1 fruit fly cellular context compared by ENCODE assay signal in genomic region chr3L:3035769-3036583, dm6.
TF ChIP-seq lines count a peak whose summit lies in the region.

No protein-coding gene starts in this region.

TF ChIP-seq in whole organism, embryonic, 481 proteins besides CTCF, POLR2A, EP300 and RAD21 (continued from another document and continues in another):
- TF ChIP-seq CG10267 (tag; optimal IDR thresholded peaks at IDR 0.05; lab: Kevin White, UChicago) (peak; percentile 88), CG4854 (GFP tag; optimal IDR thresholded peaks at IDR 0.05; lab: Kevin White, UChicago) (peak; percentile 67), cg (GFP tag; optimal IDR thresholded peaks at IDR 0.05; lab: Kevin White, UChicago) (peak; percentile 21), dati (GFP tag; IDR thresholded peaks at IDR 0.05; lab: Robert Waterston, UW) (no peak), CG3407 (GFP tag; optimal IDR thresholded peaks at IDR 0.05; lab: Kevin White, UChicago) (peak; percentile 66), CG2889 (GFP tag; IDR thresholded peaks at IDR 0.05; lab: Robert Waterston, UW) (peak; percentile 64; the same call in 1 of the 3 replicates), CG1529 (GFP tag; optimal IDR thresholded peaks at IDR 0.05; lab: Kevin White, UChicago) (peak; percentile 78), Vsx1 (GFP tag; optimal IDR thresholded peaks at IDR 0.05; lab: Kevin White, UChicago) (peak; percentile 73), onecut (GFP tag; IDR thresholded peaks at IDR 0.05; lab: Robert Waterston, UW) (peak; percentile 75), H15 (GFP tag; IDR thresholded peaks at IDR 0.05; lab: Robert Waterston, UW) (peak; percentile 6; the same call in 1 of the 3 replicates), klu (GFP tag; IDR thresholded peaks at IDR 0.05; lab: Robert Waterston, UW) (no peak), CG12219 (GFP tag; optimal IDR thresholded peaks at IDR 0.05; lab: Kevin White, UChicago) (peak; percentile 86), CG8478 (optimal IDR thresholded peaks at IDR 0.05; lab: Kevin White, UChicago) (no peak), zfh1 (GFP tag; IDR thresholded peaks at IDR 0.05; lab: Robert Waterston, UW) (peak; percentile 80), CG1792 (GFP tag; optimal IDR thresholded peaks at IDR 0.05; lab: Kevin White, UChicago) (peak; percentile 54), CG18599 (GFP tag; optimal IDR thresholded peaks at IDR 0.05; lab: Kevin White, UChicago) (peak; percentile 91), chinmo (GFP tag; IDR thresholded peaks at IDR 0.05; lab: Robert Waterston, UW; ENCODE audit: partially characterized antibody) (peak; percentile 74; the same call in 2 of the 4 replicates), CG12071 (GFP tag; optimal IDR thresholded peaks at IDR 0.05; lab: Kevin White, UChicago) (peak; percentile 67), ham (GFP tag; IDR thresholded peaks at IDR 0.05; lab: Robert Waterston, UW) (no peak), Deaf1 (tag; optimal IDR thresholded peaks at IDR 0.05; lab: Kevin White, UChicago) (peak; percentile 56), CG3281 (GFP tag; optimal IDR thresholded peaks at IDR 0.05; lab: Kevin White, UChicago) (peak; percentile 88), CG7786 (GFP tag; optimal IDR thresholded peaks at IDR 0.05; lab: Kevin White, UChicago) (peak; percentile 64), CG3726 (GFP tag; IDR thresholded peaks at IDR 0.05; lab: Robert Waterston, UW) (peak; percentile 62; the same call in 1 of the 3 replicates), Dref (GFP tag; IDR thresholded peaks at IDR 0.05; lab: Robert Waterston, UW) (no peak), Hr39 (optimal IDR thresholded peaks at IDR 0.05; lab: Kevin White, UChicago) (no peak), sens (GFP tag; lab: Kevin White, UChicago) (peak; percentile 97), zfh2 (GFP tag; optimal IDR thresholded peaks at IDR 0.05; lab: Kevin White, UChicago) (peak; percentile 59), CG14441 (GFP tag; IDR thresholded peaks at IDR 0.05; lab: Robert Waterston, UW) (peak; percentile 65; the same call in 1 of the 2 replicates), CG5180 (GFP tag; optimal IDR thresholded peaks at IDR 0.05; lab: Kevin White, UChicago) (peak; percentile 77), CG10147 (GFP tag; optimal IDR thresholded peaks at IDR 0.05; lab: Kevin White, UChicago) (peak; percentile 90), Fer3 (tag; optimal IDR thresholded peaks at IDR 0.05; lab: Kevin White, UChicago) (peak; percentile 80), Mrtf (GFP tag; IDR thresholded peaks at IDR 0.05; lab: Robert Waterston, UW) (0 out of 3 replicates have a peak, but pooled peaks have one; percentile 43), CG6654 (GFP tag; optimal IDR thresholded peaks at IDR 0.05; lab: Kevin White, UChicago) (peak; percentile 58), vvl (GFP tag; IDR thresholded peaks at IDR 0.05; lab: Robert Waterston, UW) (peak; percentile 67), NfI (GFP tag; optimal IDR thresholded peaks at IDR 0.05; lab: Kevin White, UChicago) (peak; percentile 78), Hmx (GFP tag; optimal IDR thresholded peaks at IDR 0.05; lab: Kevin White, UChicago) (peak; percentile 10), ranshi (GFP tag; IDR thresholded peaks at IDR 0.05; lab: Robert Waterston, UW) (peak; percentile 77), Camta (GFP tag; optimal IDR thresholded peaks at IDR 0.05; lab: Kevin White, UChicago) (peak; percentile 77), odd (GFP tag; optimal IDR thresholded peaks at IDR 0.05; lab: Kevin White, UChicago) (peak; percentile 89), CG11247 (GFP tag; IDR thresholded peaks at IDR 0.05; lab: Robert Waterston, UW) (peak; percentile 56; the same call in 1 of the 2 replicates), CG12391 (tag; optimal IDR thresholded peaks at IDR 0.05; lab: Kevin White, UChicago) (peak; percentile 89), Six4 (GFP tag; optimal IDR thresholded peaks at IDR 0.05; lab: Kevin White, UChicago) (peak; percentile 62), Jarid2 (GFP tag; optimal IDR thresholded peaks at IDR 0.05; lab: Kevin White, UChicago) (peak; percentile 68), HLH54F (GFP tag; optimal IDR thresholded peaks at IDR 0.05; lab: Kevin White, UChicago) (peak; percentile 73), CG10462 (GFP tag; optimal IDR thresholded peaks at IDR 0.05; lab: Kevin White, UChicago) (peak; percentile 59), MESR4 (GFP tag; optimal IDR thresholded peaks at IDR 0.05; lab: Kevin White, UChicago) (no peak), CG8089 (GFP tag; optimal IDR thresholded peaks at IDR 0.05; lab: Kevin White, UChicago) (peak; percentile 11), ci (GFP tag; IDR thresholded peaks at IDR 0.05; lab: Robert Waterston, UW) (peak; percentile 90), gfzf (GFP tag; optimal IDR thresholded peaks at IDR 0.05; lab: Kevin White, UChicago) (no peak), phol (tag; optimal IDR thresholded peaks at IDR 0.05; lab: Kevin White, UChicago) (peak; percentile 88), esg (GFP tag; conservative IDR thresholded peaks at IDR 0.05; lab: Robert Waterston, UW) (peak; percentile 71), CG15073 (GFP tag; optimal IDR thresholded peaks at IDR 0.05; lab: Kevin White, UChicago) (no peak), ken (GFP tag; IDR thresholded peaks at IDR 0.05; lab: Robert Waterston, UW) (peak; percentile 41; the same call in 2 of the 3 replicates), CG12104 (GFP tag; optimal IDR thresholded peaks at IDR 0.05; lab: Kevin White, UChicago) (peak; percentile 84), CG17568 (GFP tag; optimal IDR thresholded peaks at IDR 0.05; lab: Kevin White, UChicago) (peak; percentile 76), fd102C (GFP tag; optimal IDR thresholded peaks at IDR 0.05; lab: Kevin White, UChicago) (peak; percentile 56), CG1233 (GFP tag; optimal IDR thresholded peaks at IDR 0.05; lab: Kevin White, UChicago) (peak; percentile 87), tll (GFP tag; optimal IDR thresholded peaks at IDR 0.05; lab: Kevin White, UChicago) (no peak), CG6254 (GFP tag; optimal IDR thresholded peaks at IDR 0.05; lab: Kevin White, UChicago) (peak; percentile 80), Atf3 (GFP tag; optimal IDR thresholded peaks at IDR 0.05; lab: Kevin White, UChicago) (peak; percentile 42), CG18011 (GFP tag; optimal IDR thresholded peaks at IDR 0.05; lab: Kevin White, UChicago) (peak; percentile 60), nerfin-1 (tag; optimal IDR thresholded peaks at IDR 0.05; lab: Kevin White, UChicago) (peak; percentile 85), CG12236 (GFP tag; optimal IDR thresholded peaks at IDR 0.05; lab: Kevin White, UChicago) (peak; percentile 48), GATAe (GFP tag; conservative IDR thresholded peaks at IDR 0.05; lab: Robert Waterston, UW) (no peak), schlank (tag; optimal IDR thresholded peaks at IDR 0.05; lab: Kevin White, UChicago) (peak; percentile 65), Sry-β (GFP tag; optimal IDR thresholded peaks at IDR 0.05; lab: Kevin White, UChicago) (peak; percentile 29), Myb (GFP tag; optimal IDR thresholded peaks at IDR 0.05; lab: Kevin White, UChicago) (peak; percentile 21), gsb (GFP tag; IDR thresholded peaks at IDR 0.05; lab: Robert Waterston, UW) (no peak), HHEX (GFP tag; optimal IDR thresholded peaks at IDR 0.05; lab: Kevin White, UChicago) (peak; percentile 85), CG4328 (GFP tag; optimal IDR thresholded peaks at IDR 0.05; lab: Kevin White, UChicago) (peak; percentile 87), cas (GFP tag; IDR thresholded peaks at IDR 0.05; lab: Robert Waterston, UW) (no peak), lola (GFP tag; optimal IDR thresholded peaks at IDR 0.05; lab: Kevin White, UChicago) (peak in 1 of 3 experiments; percentile 90), D (optimal IDR thresholded peaks at IDR 0.05; lab: Kevin White, UChicago) (no peak), D (GFP tag; optimal IDR thresholded peaks at IDR 0.05; lab: Kevin White, UChicago) (peak; percentile 81), CG12299 (tag; optimal IDR thresholded peaks at IDR 0.05; lab: Kevin White, UChicago) (peak; percentile 87), CG33557 (GFP tag; optimal IDR thresholded peaks at IDR 0.05; lab: Kevin White, UChicago) (peak; percentile 77), Pdp1 (GFP tag; optimal IDR thresholded peaks at IDR 0.05; lab: Kevin White, UChicago) (peak; percentile 73 to 98), CG2116 (GFP tag; optimal IDR thresholded peaks at IDR 0.05; lab: Kevin White, UChicago) (peak; percentile 58), ATbp (GFP tag; optimal IDR thresholded peaks at IDR 0.05; lab: Kevin White, UChicago) (peak; percentile 75), CG8765 (GFP tag; IDR thresholded peaks at IDR 0.05; lab: Robert Waterston, UW) (peak; percentile 67), Lhr (GFP tag; optimal IDR thresholded peaks at IDR 0.05; lab: Kevin White, UChicago) (peak; percentile 64), CG2129 (GFP tag; IDR thresholded peaks at IDR 0.05; lab: Robert Waterston, UW; ENCODE audit: partially characterized antibody) (no peak), CG6791 (GFP tag; IDR thresholded peaks at IDR 0.05; lab: Robert Waterston, UW; ENCODE audit: partially characterized antibody) (no peak), H2.0 (GFP tag; IDR thresholded peaks at IDR 0.05; lab: Robert Waterston, UW) (peak; percentile 74), dm (GFP tag; optimal IDR thresholded peaks at IDR 0.05; lab: Kevin White, UChicago) (peak; percentile 60), CG6272 (GFP tag; IDR thresholded peaks at IDR 0.05; lab: Robert Waterston, UW) (no peak), gcm2 (GFP tag; optimal IDR thresholded peaks at IDR 0.05; lab: Kevin White, UChicago) (no peak), cwo (GFP tag; optimal IDR thresholded peaks at IDR 0.05; lab: Kevin White, UChicago) (peak; percentile 84), CG17612 (GFP tag; IDR thresholded peaks at IDR 0.05; lab: Robert Waterston, UW) (no peak), mirr (GFP tag; optimal IDR thresholded peaks at IDR 0.05; lab: Kevin White, UChicago) (peak; percentile 38), h (optimal IDR thresholded peaks at IDR 0.05; lab: Kevin White, UChicago) (no peak), ftz-f1 (GFP tag; optimal IDR thresholded peaks at IDR 0.05; lab: Kevin White, UChicago) (no peak), stwl (tag; optimal IDR thresholded peaks at IDR 0.05; lab: Kevin White, UChicago) (peak; percentile 26), dpn (GFP tag; optimal IDR thresholded peaks at IDR 0.05; lab: Kevin White, UChicago) (peak; percentile 78 to 79), HLHmδ (GFP tag; optimal IDR thresholded peaks at IDR 0.05; lab: Kevin White, UChicago) (no peak), CG8290 (GFP tag; optimal IDR thresholded peaks at IDR 0.05; lab: Kevin White, UChicago) (peak; percentile 69), CG8290 (tag; optimal IDR thresholded peaks at IDR 0.05; lab: Kevin White, UChicago) (peak; percentile 5 to 69), HmgD (GFP tag; optimal IDR thresholded peaks at IDR 0.05; lab: Kevin White, UChicago) (no peak), Trl (optimal IDR thresholded peaks at IDR 0.05; lab: Kevin White, UChicago) (peak in 1 of 2 experiments; percentile 41), Trl (GFP tag; optimal IDR thresholded peaks at IDR 0.05; lab: Kevin White, UChicago) (peak; percentile 68), fu2 (GFP tag; optimal IDR thresholded peaks at IDR 0.05; lab: Kevin White, UChicago) (peak; percentile 47), CG13287 (GFP tag; IDR thresholded peaks at IDR 0.05; lab: Robert Waterston, UW; ENCODE audit: partially characterized antibody) (peak; percentile 11; the same call in 1 of the 2 replicates), NC2β (GFP tag; optimal IDR thresholded peaks at IDR 0.05; lab: Kevin White, UChicago) (peak; percentile 4), dan (GFP tag; IDR thresholded peaks at IDR 0.05; lab: Robert Waterston, UW) (no peak), sob (GFP tag; IDR thresholded peaks at IDR 0.05; lab: Robert Waterston, UW) (peak; percentile 69; the same call in 1 of the 2 replicates), CG3847 (GFP tag; IDR thresholded peaks at IDR 0.05; lab: Robert Waterston, UW) (peak; percentile 84), Neu2 (GFP tag; optimal IDR thresholded peaks at IDR 0.05; lab: Kevin White, UChicago; ENCODE audit: borderline replicate concordance) (no peak), rib (GFP tag; IDR thresholded peaks at IDR 0.05; lab: Robert Waterston, UW) (peak; percentile 28; the same call in 1 of the 2 replicates), CG10565 (GFP tag; optimal IDR thresholded peaks at IDR 0.05; lab: Kevin White, UChicago) (peak; percentile 50), CG1024 (GFP tag; IDR thresholded peaks at IDR 0.05; lab: Robert Waterston, UW) (peak; percentile 44; the same call in 1 of the 2 replicates), dysf (GFP tag; IDR thresholded peaks at IDR 0.05; lab: Robert Waterston, UW) (peak; percentile 82; the same call in 2 of the 3 replicates), mam (GFP tag; optimal IDR thresholded peaks at IDR 0.05; lab: Kevin White, UChicago) (peak; percentile 59), ato (GFP tag; IDR thresholded peaks at IDR 0.05; lab: Robert Waterston, UW; ENCODE audit: partially characterized antibody) (no peak), tio (GFP tag; optimal IDR thresholded peaks at IDR 0.05; lab: Kevin White, UChicago) (peak; percentile 81), ems (GFP tag; optimal IDR thresholded peaks at IDR 0.05; lab: Kevin White, UChicago) (peak; percentile 76), lilli (GFP tag; optimal IDR thresholded peaks at IDR 0.05; lab: Kevin White, UChicago) (peak; percentile 84), CG6175 (GFP tag; IDR thresholded peaks at IDR 0.05; lab: Robert Waterston, UW) (no peak), Usf (GFP tag; optimal IDR thresholded peaks at IDR 0.05; lab: Kevin White, UChicago) (peak; percentile 67), kay (GFP tag; optimal IDR thresholded peaks at IDR 0.05; lab: Kevin White, UChicago) (peak; percentile 60), Meics (GFP tag; optimal IDR thresholded peaks at IDR 0.05; lab: Kevin White, UChicago) (peak; percentile 92), pum (GFP tag; optimal IDR thresholded peaks at IDR 0.05; lab: Kevin White, UChicago) (peak; percentile 53), CG14667 (GFP tag; IDR thresholded peaks at IDR 0.05; lab: Robert Waterston, UW) (peak; percentile 50), insv (GFP tag; optimal IDR thresholded peaks at IDR 0.05; lab: Kevin White, UChicago) (peak in 1 of 2 experiments; percentile 60), CG14965 (GFP tag; optimal IDR thresholded peaks at IDR 0.05; lab: Kevin White, UChicago; ENCODE audit: borderline replicate concordance) (peak; percentile 7), PHDP (tag; optimal IDR thresholded peaks at IDR 0.05; lab: Kevin White, UChicago) (peak; percentile 93), scrt (GFP tag; optimal IDR thresholded peaks at IDR 0.05; lab: Kevin White, UChicago) (peak; percentile 86), bsh (GFP tag; optimal IDR thresholded peaks at IDR 0.05; lab: Kevin White, UChicago) (peak; percentile 73 to 88), amos (GFP tag; IDR thresholded peaks at IDR 0.05; lab: Robert Waterston, UW; ENCODE audit: partially characterized antibody) (no peak), slbo (GFP tag; IDR thresholded peaks at IDR 0.05; lab: Robert Waterston, UW) (peak; percentile 77)
